Worm (Caenorhabditis elegans): ENCODE measurements around the gene Y20C6A.1.
"Not testable (repeated sequence)": the region's sequence is repeated elsewhere in the genome, so short reads cannot be mapped to it uniquely, and the experiment has no call there.

DNA sequence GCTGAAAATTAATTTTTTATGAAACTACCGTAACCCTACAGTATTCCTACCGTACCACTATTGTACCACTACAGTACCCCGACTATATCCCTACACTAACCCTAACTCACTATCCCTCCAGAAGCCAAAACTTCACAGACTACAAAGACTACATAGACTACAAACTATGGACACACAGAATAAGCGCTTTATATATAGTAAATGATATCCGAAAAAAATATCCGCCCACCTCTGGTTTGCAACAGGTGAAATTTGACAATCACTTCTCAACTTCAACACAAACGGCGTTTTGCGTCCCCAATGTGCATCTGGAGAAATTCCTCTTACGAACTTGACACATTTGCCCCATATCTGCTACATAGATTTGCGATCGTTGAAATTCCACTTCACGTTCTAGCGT is 33.4 kb upstream of the Y20C6A.1 start, which contains the start of gene srh-132:
- TF ChIP-seq ceh-88 (GFP tag; IDR thresholded peaks at IDR 0.05); nhr-237 (tag; optimal IDR thresholded peaks at IDR 0.05); ets-5 (GFP tag; IDR thresholded peaks at IDR 0.05); egl-27 (tag; optimal IDR thresholded peaks at IDR 0.05); elt-2 (tag; optimal IDR thresholded peaks at IDR 0.05); fos-1 (tag; optimal IDR thresholded peaks at IDR 0.05); lin-15B (tag; optimal IDR thresholded peaks at IDR 0.05); C04F5.9 (tag; optimal IDR thresholded peaks at IDR 0.05): not testable (repeated sequence)
